Worm (Caenorhabditis elegans): ENCODE data around the gene pqn-71.

DNA sequence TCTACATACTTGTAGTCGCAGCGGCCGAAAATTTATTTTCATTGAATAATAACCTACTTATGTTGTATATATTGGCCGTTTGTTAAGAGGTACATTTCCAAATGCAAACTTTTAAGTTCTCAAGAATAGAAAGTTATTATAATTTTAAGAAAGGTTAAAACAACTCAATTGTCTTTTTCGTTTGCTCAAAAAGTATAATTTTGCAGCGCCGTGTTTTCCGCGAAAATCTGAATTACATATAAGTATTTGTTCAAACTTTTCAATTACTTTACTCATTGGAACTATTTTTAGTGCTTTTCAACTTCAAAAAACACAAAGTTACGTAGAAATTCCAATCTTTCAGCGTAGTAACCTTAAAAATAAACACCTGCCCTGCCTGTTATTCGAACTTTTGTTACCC, 20.0 kb upstream of the pqn-71 start, which contains the start of gene srh-239:
- TF ChIP-seq mls-2 (tag; optimal IDR thresholded peaks at IDR 0.05) (no peak), blmp-1 (tag; optimal IDR thresholded peaks at IDR 0.05) (no peak), ces-1 (GFP tag; optimal IDR thresholded peaks at IDR 0.05) (no peak), nhr-12 (tag; optimal IDR thresholded peaks at IDR 0.05) (no peak)

Data from whole organism, mixed stage, embryonic.